Worm (Caenorhabditis elegans) whole organism, late embryonic: ENCODE data around the gene ZK512.1.

ENCODE experiments used
- C38D4.7 ChIP-seq: fragments of 200-800 bp; sonication (Bioruptor generic); optimal IDR thresholded peaks from 2 replicates; lab custom pipeline; 2018; ENCODE audit warnings: mild to moderate bottlenecking, missing genetic modification characterization, moderate library complexity, missing compliant biosample characterization
- F13H6.1 ChIP-seq: sonication (generic microtip); optimal IDR thresholded peaks from 2 replicates; lab custom pipeline; 2016; ENCODE audit warnings: missing genetic modification characterization, missing compliant biosample characterization
- T23F11.4 ChIP-seq: fragments of 200-800 bp; sonication (Bioruptor generic); optimal IDR thresholded peaks from 2 replicates; lab custom pipeline; 2018; ENCODE audit warnings: mild to moderate bottlenecking, missing genetic modification characterization, missing compliant biosample characterization
- ahr-1 ChIP-seq: sonication (generic microtip); optimal IDR thresholded peaks from 2 replicates; lab custom pipeline; 2016; ENCODE audit warnings: missing genetic modification characterization, missing compliant biosample characterization
- ama-1 ChIP-seq: fragments of 150-350 bp; optimal IDR thresholded peaks from 2 replicates; lab custom pipeline; 2014
- ceh-19 ChIP-seq: fragments of 200-800 bp; sonication (Bioruptor generic); optimal IDR thresholded peaks from 2 replicates; lab custom pipeline; 2018; ENCODE audit warnings: mild to moderate bottlenecking, missing genetic modification characterization, missing compliant biosample characterization
- ceh-22 ChIP-seq: sonication (generic microtip); optimal IDR thresholded peaks from 2 replicates; lab custom pipeline; 2017; ENCODE audit warnings: missing biosample characterization, missing genetic modification characterization
- ceh-24 ChIP-seq: sonication (generic microtip); optimal IDR thresholded peaks from 2 replicates; lab custom pipeline; 2016; ENCODE audit warnings: mild to moderate bottlenecking, missing genetic modification characterization, missing compliant biosample characterization
- ceh-30 ChIP-seq: fragments of 150-350 bp; optimal IDR thresholded peaks from 2 replicates; lab custom pipeline; 2014; ENCODE audit warnings: missing biosample characterization, missing genetic modification characterization
- ceh-34 ChIP-seq: sonication (generic microtip); optimal IDR thresholded peaks from 2 replicates; lab custom pipeline; 2016; ENCODE audit warnings: mild to moderate bottlenecking, missing genetic modification characterization, missing compliant biosample characterization
- ceh-45 ChIP-seq: fragments of 200-800 bp; sonication (Bioruptor generic); IDR thresholded peaks from 2 replicates; pipeline ENCODE4 v1.3.6; 2022; ENCODE audit warnings: missing genetic modification reagents, missing genetic modification characterization, missing compliant biosample characterization
- ceh-48 ChIP-seq: sonication (generic microtip); optimal IDR thresholded peaks from 2 replicates; lab custom pipeline; 2016; ENCODE audit warnings: missing genetic modification characterization, inconsistent platforms, missing compliant biosample characterization
- ceh-6 ChIP-seq: fragments of 200-800 bp; sonication (Bioruptor generic); optimal IDR thresholded peaks from 2 replicates; lab custom pipeline; 2018; ENCODE audit warnings: mild to moderate bottlenecking, missing genetic modification characterization, missing compliant biosample characterization
- ceh-9 ChIP-seq: sonication (generic microtip); optimal IDR thresholded peaks from 2 replicates; lab custom pipeline; 2016; ENCODE audit warnings: mild to moderate bottlenecking, missing genetic modification characterization, inconsistent platforms, missing compliant biosample characterization
- che-1 ChIP-seq: sonication (generic microtip); optimal IDR thresholded peaks from 2 replicates; lab custom pipeline; 2016; ENCODE audit warnings: mild to moderate bottlenecking, missing genetic modification characterization, missing compliant biosample characterization
- dve-1 ChIP-seq: sonication (generic microtip); optimal IDR thresholded peaks from 2 replicates; lab custom pipeline; 2017; ENCODE audit warnings: antibody characterized with exemption, mild to moderate bottlenecking, missing genetic modification characterization, missing compliant biosample characterization
- fkh-10 ChIP-seq: fragments of 150-350 bp; optimal IDR thresholded peaks from 2 replicates; lab custom pipeline; 2014; ENCODE audit warnings: missing biosample characterization, missing genetic modification reagents, missing genetic modification characterization
- fkh-6 ChIP-seq: sonication (generic microtip); optimal IDR thresholded peaks from 2 replicates; lab custom pipeline; 2016; ENCODE audit warnings: missing genetic modification characterization, missing compliant biosample characterization
- gmeb-2 ChIP-seq: sonication (generic microtip); optimal IDR thresholded peaks from 2 replicates; lab custom pipeline; 2016; ENCODE audit warnings: missing genetic modification characterization, inconsistent platforms, missing compliant biosample characterization
- hlh-13 ChIP-seq: fragments of 200-800 bp; sonication (Bioruptor generic); optimal IDR thresholded peaks from 2 replicates; lab custom pipeline; 2018; ENCODE audit warnings: mild to moderate bottlenecking, missing genetic modification characterization, missing compliant biosample characterization
- hlh-30 ChIP-seq: sonication (generic microtip); optimal IDR thresholded peaks from 2 replicates; lab custom pipeline; 2017; ENCODE audit warnings: antibody characterized with exemption, missing genetic modification characterization, missing compliant biosample characterization; ENCODE audit not compliant: insufficient read depth
- hlh-6 ChIP-seq: sonication (generic microtip); optimal IDR thresholded peaks from 2 replicates; lab custom pipeline; 2016; ENCODE audit warnings: missing genotype, missing genetic modification characterization, missing compliant biosample characterization
- hlh-8 ChIP-seq: sonication (generic microtip); optimal IDR thresholded peaks from 2 replicates; lab custom pipeline; 2016; ENCODE audit warnings: missing genotype, missing genetic modification characterization, missing compliant biosample characterization
- nfya-1 ChIP-seq: sonication (generic microtip); optimal IDR thresholded peaks from 2 replicates; lab custom pipeline; 2017; ENCODE audit warnings: missing genetic modification characterization, mild to moderate bottlenecking, missing compliant biosample characterization, antibody characterized with exemption, moderate library complexity
- nhr-232 ChIP-seq: sonication (generic microtip); optimal IDR thresholded peaks from 2 replicates; lab custom pipeline; 2016; ENCODE audit warnings: missing genetic modification characterization, missing compliant biosample characterization
- pag-3 ChIP-seq: sonication (generic microtip); optimal IDR thresholded peaks from 2 replicates; lab custom pipeline; 2016; ENCODE audit warnings: missing compliant biosample characterization, missing genetic modification characterization, borderline replicate concordance
- pax-1 ChIP-seq: fragments of 150-350 bp; optimal IDR thresholded peaks from 2 replicates; lab custom pipeline; 2014; ENCODE audit warnings: missing biosample characterization, missing genetic modification characterization
- pha-2 ChIP-seq: sonication (generic microtip); optimal IDR thresholded peaks from 2 replicates; lab custom pipeline; 2017; ENCODE audit warnings: mild to moderate bottlenecking, missing genetic modification characterization, missing compliant biosample characterization
- pros-1 ChIP-seq: fragments of 150-350 bp; optimal IDR thresholded peaks from 2 replicates; lab custom pipeline; 2014; ENCODE audit warnings: missing biosample characterization, missing genetic modification reagents, missing genetic modification characterization
- ref-2 ChIP-seq: sonication (generic microtip); optimal IDR thresholded peaks from 2 replicates; lab custom pipeline; 2016; ENCODE audit warnings: missing genetic modification characterization, missing compliant biosample characterization
- rnt-1 ChIP-seq: sonication (generic microtip); optimal IDR thresholded peaks from 2 replicates; lab custom pipeline; 2016; ENCODE audit warnings: missing genetic modification characterization, missing compliant biosample characterization
- tbx-2 ChIP-seq: sonication (generic microtip); optimal IDR thresholded peaks from 2 replicates; lab custom pipeline; 2016; ENCODE audit warnings: missing genetic modification characterization, missing compliant biosample characterization
- ttx-3 ChIP-seq: sonication (generic microtip); optimal IDR thresholded peaks from 2 replicates; lab custom pipeline; 2016; ENCODE audit warnings: missing genetic modification reagents, missing genetic modification characterization, missing compliant biosample characterization
- unc-42 ChIP-seq: sonication (generic microtip); optimal IDR thresholded peaks from 2 replicates; lab custom pipeline; 2016; ENCODE audit warnings: missing genotype, missing genetic modification characterization, missing compliant biosample characterization
- ztf-16 ChIP-seq: sonication (generic microtip); optimal IDR thresholded peaks from 2 replicates; lab custom pipeline; 2017; ENCODE audit warnings: missing genetic modification characterization, missing compliant biosample characterization

ZK512.1 gene

DNA sequence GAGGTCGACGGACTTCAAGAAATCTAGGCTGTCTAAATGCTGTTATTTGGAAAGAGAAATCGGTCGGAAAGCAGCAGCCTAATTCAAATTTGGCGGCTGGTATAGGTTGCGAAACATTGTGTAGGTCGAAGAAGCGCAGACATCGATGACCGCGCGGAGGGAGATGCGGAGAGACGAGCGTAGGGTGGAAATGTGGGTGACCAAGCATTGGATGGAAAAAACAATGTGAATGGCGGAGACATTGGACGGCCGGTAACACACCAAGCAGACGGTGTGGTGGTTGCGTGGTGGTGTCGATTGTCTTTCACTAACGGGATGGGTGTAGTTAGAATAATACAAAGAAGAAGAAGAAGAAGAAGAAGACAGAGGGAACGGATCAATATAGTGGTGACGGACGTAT, 2.3 kb upstream of the ZK512.1 start (continued):
- TF ChIP-seq pha-2: no peak
- no peak for TF ChIP-seq dve-1 (tag; lab: Kevin White, UChicago)
- no peak for TF ChIP-seq F13H6.1 (tag; lab: Kevin White, UChicago)
- TF ChIP-seq pag-3 (tag; lab: Kevin White, UChicago): no peak
- TF ChIP-seq, all 69 proteins: peak for 12

DNA sequence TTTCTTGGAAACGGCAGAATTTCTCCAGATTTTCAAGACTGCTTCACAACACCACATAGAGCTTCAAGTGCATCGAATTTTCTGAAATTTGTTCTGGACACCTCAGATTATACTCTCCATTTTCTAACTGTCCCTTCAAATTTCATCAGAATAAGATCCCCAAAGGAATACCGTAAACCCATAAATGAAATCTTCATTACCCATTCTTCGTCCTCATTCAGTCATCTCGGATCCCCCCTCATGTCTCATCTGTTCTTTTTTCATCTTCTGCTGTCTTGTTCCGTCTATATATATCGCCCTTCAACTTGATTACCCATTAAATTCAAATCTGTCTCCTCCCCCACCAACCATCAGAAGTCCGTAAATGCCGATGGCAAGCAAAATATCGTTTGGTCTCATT, 673 bp upstream of the ZK512.1 start:
- TF ChIP-seq tbx-2 (tag; lab: Kevin White, UChicago) (no peak), nhr-232 (tag; lab: Kevin White, UChicago) (no peak), pros-1 (tag; lab: Kevin White, UChicago) (no peak), T23F11.4 (GFP tag; lab: Kevin White, UChicago) (no peak), F13H6.1 (tag; lab: Kevin White, UChicago) (no peak), ahr-1 (tag; lab: Kevin White, UChicago) (no peak), ceh-30 (tag; lab: Kevin White, UChicago) (no peak), ceh-24 (no peak), ceh-22 (no peak), unc-42 (tag; lab: Kevin White, UChicago) (no peak), ceh-6 (no peak), C38D4.7 (GFP tag; lab: Kevin White, UChicago) (no peak), ceh-9 (tag; lab: Kevin White, UChicago) (no peak)

DNA sequence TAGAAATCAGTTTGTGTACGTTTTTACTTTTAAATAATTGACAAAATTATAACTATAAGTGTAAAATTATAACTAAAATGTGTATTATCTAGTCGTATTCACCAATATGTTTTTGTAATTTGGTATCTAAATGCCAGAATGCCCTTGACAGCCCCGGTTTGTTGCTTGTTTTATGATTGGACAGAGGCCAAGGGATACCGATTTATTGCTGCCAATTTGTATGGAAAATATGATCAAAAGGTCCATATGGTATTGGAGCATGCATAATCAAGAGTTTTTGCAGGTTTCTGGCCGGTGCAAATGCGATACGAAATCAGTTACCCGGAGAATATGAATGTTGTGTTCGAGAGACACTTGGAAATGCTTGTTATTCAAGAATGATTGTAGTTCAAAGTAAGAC, 996 bp downstream of the ZK512.1 start:
- TF ChIP-seq dve-1 (tag; lab: Kevin White, UChicago) (no peak), pag-3 (tag; lab: Kevin White, UChicago) (no peak), ceh-34 (tag; lab: Kevin White, UChicago) (no peak), ceh-30 (tag; lab: Kevin White, UChicago) (no peak), gmeb-2 (no peak), hlh-30 (tag; lab: Kevin White, UChicago) (no peak), fkh-10 (GFP tag; lab: Kevin White, UChicago) (no peak), rnt-1 (tag; lab: Kevin White, UChicago) (no peak), ztf-16 (no peak), ceh-45 (GFP tag; lab: Robert Waterston, UW) (no peak), nfya-1 (tag; lab: Kevin White, UChicago) (no peak), hlh-8 (tag; lab: Kevin White, UChicago) (no peak), hlh-6 (no peak)

DNA sequence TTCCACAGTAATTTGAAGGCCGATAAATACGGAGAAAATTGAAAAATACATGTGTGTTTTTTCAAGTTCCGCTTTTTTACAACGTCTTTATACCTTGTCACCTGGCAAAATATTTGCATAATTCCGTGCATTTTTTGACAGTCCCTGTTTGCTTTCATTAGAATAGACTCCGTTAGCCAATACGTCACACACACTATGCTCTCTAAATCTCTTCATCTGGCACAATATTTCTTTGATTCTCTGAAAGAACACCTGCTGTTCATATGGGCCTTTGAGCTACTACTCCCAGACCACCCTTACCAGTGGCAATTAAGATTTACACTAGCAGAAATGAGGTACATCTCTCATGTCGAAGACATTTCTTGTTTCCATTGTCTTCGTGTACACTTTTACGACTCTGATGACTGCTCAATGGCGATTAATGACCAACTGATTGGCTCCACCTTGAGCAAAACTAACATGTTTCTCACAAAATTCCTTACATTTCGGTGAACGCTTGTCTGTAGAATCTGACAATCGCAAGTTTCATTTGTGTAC, 3.6 kb downstream of the ZK512.1 start, which contains the start of gene grl-11:
Gene grl-11, minus strand, starts transcription at position 51 of the 537 bp plus-strand sequence.
- TF ChIP-seq rnt-1 (tag; lab: Kevin White, UChicago) (no peak), che-1 (tag; lab: Kevin White, UChicago) (no peak), fkh-6 (tag; lab: Kevin White, UChicago) (no peak), hlh-13 (no peak), ceh-45 (GFP tag; lab: Robert Waterston, UW) (no peak), ttx-3 (tag; lab: Kevin White, UChicago) (no peak), ref-2 (no peak), ama-1 (lab: Kevin White, UChicago) (no peak), pax-1 (tag; lab: Kevin White, UChicago) (no peak), nfya-1 (tag; lab: Kevin White, UChicago) (no peak), ceh-19 (GFP tag; lab: Kevin White, UChicago) (no peak), ceh-48 (tag; lab: Kevin White, UChicago) (no peak)
- TF ChIP-seq, all 69 proteins: peak for 0
